Fruit fly (Drosophila melanogaster): ENCODE measurements around the gene DIP-zeta.

The DIP-zeta gene

DNA sequence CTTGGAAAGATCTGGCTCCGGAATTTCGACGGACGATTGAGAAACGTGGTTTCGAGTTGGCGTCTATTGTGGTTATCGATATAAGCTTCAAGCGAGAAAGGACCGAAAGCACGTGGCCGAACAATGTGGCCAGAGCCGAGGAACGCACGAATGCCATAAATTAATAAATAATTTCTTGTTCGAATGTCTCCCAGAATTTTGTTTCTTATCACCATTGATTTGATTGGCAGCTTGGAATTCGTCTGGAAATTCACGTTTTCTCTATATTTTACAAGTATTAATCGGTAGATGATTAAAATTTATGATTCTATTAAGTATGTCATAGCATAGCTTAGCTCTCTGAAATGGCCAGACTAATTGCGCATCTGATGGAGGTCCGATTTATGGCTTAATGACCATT is 57.0 kb downstream of the DIP-zeta start, which contains the start of gene Rcd-1r:
TSS of gene Rcd-1r (minus strand) at position 101 of the 400 bp plus-strand sequence.
- TF ChIP-seq CG15011 (GFP tag; optimal IDR thresholded peaks at IDR 0.05) (no peak), exex (tag; optimal IDR thresholded peaks at IDR 0.05) (peak; percentile 75), sc (optimal IDR thresholded peaks at IDR 0.05) (no peak), sc (GFP tag; optimal IDR thresholded peaks at IDR 0.05) (no peak), pan (optimal IDR thresholded peaks at IDR 0.05) (no peak), pan (GFP tag; optimal IDR thresholded peaks at IDR 0.05 in 1 of 2, IDR thresholded peaks at IDR 0.05 in 1 of 2) (no peak), Gsc (GFP tag; IDR thresholded peaks at IDR 0.05) (no peak), stwl (tag; optimal IDR thresholded peaks at IDR 0.05) (peak; percentile 22), CG12391 (tag; optimal IDR thresholded peaks at IDR 0.05) (no peak), emc (GFP tag; optimal IDR thresholded peaks at IDR 0.05) (no peak)

DNA sequence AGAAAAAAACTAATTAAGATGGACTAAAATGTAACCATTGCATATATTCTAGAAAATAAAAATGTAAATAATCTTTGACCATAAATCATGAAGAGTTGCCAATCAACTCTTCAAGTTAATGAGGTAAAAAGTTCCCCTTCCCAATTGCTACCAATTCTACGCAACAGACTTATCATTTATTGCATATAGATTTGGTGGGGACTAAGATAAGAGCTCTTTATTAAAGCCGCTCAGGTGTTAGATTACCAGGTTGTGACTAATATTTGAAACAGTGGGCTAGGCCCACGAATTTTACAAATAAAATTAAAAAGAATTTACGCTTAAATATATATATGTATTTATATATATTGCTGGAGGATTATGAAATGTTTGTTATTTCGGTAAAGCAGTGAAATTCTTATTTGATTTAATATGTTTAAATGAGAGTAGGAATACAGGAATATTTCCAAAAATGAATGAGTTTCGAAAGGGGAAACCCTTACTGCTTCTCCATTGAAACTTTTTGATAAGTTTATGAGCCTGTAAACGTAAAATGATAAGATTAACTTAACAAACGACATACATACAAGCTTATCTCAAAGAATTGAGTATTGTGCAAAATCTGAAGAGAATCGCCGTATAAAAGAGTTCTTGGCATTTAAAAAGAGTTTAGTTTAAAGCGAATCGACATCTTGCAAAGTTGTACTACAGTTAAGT is 59.3 kb downstream of the DIP-zeta start, which contains the start of gene CG13102:
TSS of gene CG13102 (plus strand) at position 646 of the 696 bp plus-strand sequence.
- TF ChIP-seq CG6813 (GFP tag; optimal IDR thresholded peaks at IDR 0.05) (no peak), HLHmδ (GFP tag; optimal IDR thresholded peaks at IDR 0.05) (no peak), CG8944 (GFP tag; optimal IDR thresholded peaks at IDR 0.05) (no peak), CG34376 (GFP tag; optimal IDR thresholded peaks at IDR 0.05) (peak; percentile 40), CG3281 (GFP tag; optimal IDR thresholded peaks at IDR 0.05) (peak; percentile 21), GATAe (GFP tag; conservative IDR thresholded peaks at IDR 0.05) (peak; percentile 59; the same call in 1 of the 2 replicates), ranshi (GFP tag; IDR thresholded peaks at IDR 0.05) (0 out of 2 replicates have a peak, but pooled peaks have one; percentile 21), sug (tag; optimal IDR thresholded peaks at IDR 0.05) (peak; percentile 56), CG18599 (GFP tag; optimal IDR thresholded peaks at IDR 0.05) (peak; percentile 42), NfI (GFP tag; optimal IDR thresholded peaks at IDR 0.05) (peak; percentile 29), Dip2 (GFP tag; IDR thresholded peaks at IDR 0.05) (no peak), zen (tag; optimal IDR thresholded peaks at IDR 0.05) (no peak), lab (GFP tag; optimal IDR thresholded peaks at IDR 0.05) (peak; percentile 5), CG2120 (GFP tag; optimal IDR thresholded peaks at IDR 0.05) (no peak), grn (GFP tag; optimal IDR thresholded peaks at IDR 0.05) (peak; percentile 61), shn (GFP tag; optimal IDR thresholded peaks at IDR 0.05) (no peak), usp (GFP tag; optimal IDR thresholded peaks at IDR 0.05) (no peak), CG15269 (tag; optimal IDR thresholded peaks at IDR 0.05) (peak; percentile 13), CG18011 (GFP tag; optimal IDR thresholded peaks at IDR 0.05) (no peak), row (GFP tag; IDR thresholded peaks at IDR 0.05) (peak; percentile 63; the same call in 2 of the 3 replicates), Hr51 (GFP tag; optimal IDR thresholded peaks at IDR 0.05) (peak in 1 of 2 experiments; percentile 45), grau (tag; optimal IDR thresholded peaks at IDR 0.05) (peak; percentile 28), exex (tag; optimal IDR thresholded peaks at IDR 0.05) (peak; percentile 92), mirr (GFP tag; optimal IDR thresholded peaks at IDR 0.05) (peak; percentile 29), jigr1 (GFP tag; IDR thresholded peaks at IDR 0.05) (no peak), gce (GFP tag; IDR thresholded peaks at IDR 0.05) (no peak)

DNA sequence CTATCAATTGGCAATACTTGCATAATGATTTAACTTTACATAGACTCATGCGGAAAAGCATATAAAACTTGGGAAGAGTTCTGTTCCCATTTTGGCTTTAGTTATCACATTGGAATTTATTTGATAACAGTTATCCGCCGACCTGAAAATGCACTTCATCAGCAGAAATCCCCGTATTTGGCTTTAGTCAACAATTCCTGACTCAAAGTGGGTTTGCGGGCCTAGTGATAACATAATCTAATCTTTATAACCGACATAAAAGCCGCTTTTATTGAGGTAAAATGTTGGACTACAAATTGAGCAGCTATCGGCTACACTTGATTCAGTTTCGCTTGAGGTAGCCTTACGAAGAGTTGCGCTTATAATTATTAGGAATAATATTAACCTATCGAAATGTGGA is 60.7 kb downstream of the DIP-zeta start, which contains the start of gene CG9568:
TSS of gene CG9568 (plus strand) at position 317 of the 400 bp plus-strand sequence.
- TF ChIP-seq C15 (GFP tag; IDR thresholded peaks at IDR 0.05) (no peak), otp (GFP tag; IDR thresholded peaks at IDR 0.05) (no peak), CG12219 (GFP tag; optimal IDR thresholded peaks at IDR 0.05) (peak; percentile 2), CG12299 (tag; optimal IDR thresholded peaks at IDR 0.05) (no peak), disco-r (GFP tag; optimal IDR thresholded peaks at IDR 0.05) (no peak), Asciz (GFP tag; optimal IDR thresholded peaks at IDR 0.05) (peak; percentile 2), abd-A (tag; optimal IDR thresholded peaks at IDR 0.05) (no peak), D19A (tag; optimal IDR thresholded peaks at IDR 0.05) (no peak), lbe (GFP tag; optimal IDR thresholded peaks at IDR 0.05) (no peak), nerfin-1 (tag; optimal IDR thresholded peaks at IDR 0.05) (no peak), MBD-R2 (GFP tag; IDR thresholded peaks at IDR 0.05) (no peak), CG3281 (GFP tag; optimal IDR thresholded peaks at IDR 0.05) (peak; percentile 7), CG4424 (GFP tag; optimal IDR thresholded peaks at IDR 0.05) (no peak), Atf3 (GFP tag; optimal IDR thresholded peaks at IDR 0.05) (no peak), mirr (GFP tag; optimal IDR thresholded peaks at IDR 0.05) (peak; percentile 47), CG17385 (GFP tag; optimal IDR thresholded peaks at IDR 0.05) (peak; percentile 2)

Data from whole organism, embryonic.